Fruit fly (Drosophila melanogaster): ENCODE data around the gene Ugt36A1.

The Ugt36A1 gene

DNA sequence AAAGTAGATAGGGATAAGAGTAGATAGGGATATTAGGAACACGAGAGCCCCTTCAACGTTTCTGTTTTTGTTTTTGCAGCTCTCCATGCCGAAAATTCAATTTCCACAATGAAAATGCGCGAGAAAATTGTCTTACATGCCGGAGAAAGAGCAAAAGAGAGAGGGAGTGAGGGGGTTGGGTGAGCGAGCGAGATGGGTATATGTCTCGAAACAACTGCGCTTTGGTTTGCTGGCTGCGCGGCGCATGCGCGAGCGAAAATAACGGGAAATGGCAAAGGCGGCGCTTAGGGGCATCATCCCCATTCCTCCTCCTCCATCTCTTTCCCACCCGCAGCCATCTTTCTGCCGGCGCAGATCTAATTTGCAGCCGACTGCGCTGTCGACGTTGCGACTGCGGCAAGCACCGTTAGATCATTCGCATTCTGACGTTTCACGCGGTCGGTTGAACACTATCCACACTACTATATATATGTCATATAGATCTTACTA lies 43.5 kb downstream of the Ugt36A1 start, which contains the start of gene Drgx (continued):
- TF ChIP-seq Hr51 (GFP tag; optimal IDR thresholded peaks at IDR 0.05) = no peak
- no peak for TF ChIP-seq pho (GFP tag; optimal IDR thresholded peaks at IDR 0.05)
- TF ChIP-seq nerfin-2 (GFP tag; IDR thresholded peaks at IDR 0.05; ENCODE audit: partially characterized antibody) = peak; percentile 17; the same call in 1 of the 2 replicates
- TF ChIP-seq Antp (GFP tag; optimal IDR thresholded peaks at IDR 0.05) = no peak

DNA sequence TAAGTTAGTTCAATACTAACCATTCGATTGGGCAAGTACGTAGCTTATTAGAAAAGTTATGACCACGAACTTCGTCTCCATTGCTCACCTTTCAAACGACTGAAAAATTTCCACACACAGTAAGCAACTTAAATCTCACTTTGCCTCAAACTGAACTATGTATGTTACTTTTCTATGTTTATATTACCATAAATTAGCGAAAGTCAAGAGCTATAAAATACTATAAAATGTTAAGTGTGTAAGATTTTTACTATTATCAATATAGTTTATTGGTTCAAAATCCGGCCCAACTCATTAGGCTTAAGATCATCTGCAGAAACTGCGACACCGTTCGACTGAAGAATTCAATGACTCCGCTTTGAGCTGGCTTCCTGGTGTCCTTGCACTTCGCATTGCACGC lies 49.6 kb downstream of the Ugt36A1 start, which contains the start of gene Sfp24Ba:
Gene Sfp24Ba, minus strand, starts transcription at position 101 of the 400 bp plus-strand sequence.
- no peak for TF ChIP-seq CG13894 (tag; optimal IDR thresholded peaks at IDR 0.05)
- no peak for TF ChIP-seq unc-4 (GFP tag; IDR thresholded peaks at IDR 0.05; ENCODE audit: partially characterized antibody)
- no peak for TF ChIP-seq CG9876 (GFP tag; optimal IDR thresholded peaks at IDR 0.05)
- TF ChIP-seq CG14710 (tag; optimal IDR thresholded peaks at IDR 0.05) = no peak
- no peak for TF ChIP-seq CG11560 (tag; IDR thresholded peaks at IDR 0.05)
- no peak for TF ChIP-seq CG14050 (GFP tag; IDR thresholded peaks at IDR 0.05)
- no peak for TF ChIP-seq CG2875 (GFP tag; optimal IDR thresholded peaks at IDR 0.05)
- TF ChIP-seq CG10321 (GFP tag; IDR thresholded peaks at IDR 0.05) = no peak
- TF ChIP-seq so (GFP tag; IDR thresholded peaks at IDR 0.05) = no peak
- no peak for TF ChIP-seq ATbp (GFP tag; optimal IDR thresholded peaks at IDR 0.05)

DNA sequence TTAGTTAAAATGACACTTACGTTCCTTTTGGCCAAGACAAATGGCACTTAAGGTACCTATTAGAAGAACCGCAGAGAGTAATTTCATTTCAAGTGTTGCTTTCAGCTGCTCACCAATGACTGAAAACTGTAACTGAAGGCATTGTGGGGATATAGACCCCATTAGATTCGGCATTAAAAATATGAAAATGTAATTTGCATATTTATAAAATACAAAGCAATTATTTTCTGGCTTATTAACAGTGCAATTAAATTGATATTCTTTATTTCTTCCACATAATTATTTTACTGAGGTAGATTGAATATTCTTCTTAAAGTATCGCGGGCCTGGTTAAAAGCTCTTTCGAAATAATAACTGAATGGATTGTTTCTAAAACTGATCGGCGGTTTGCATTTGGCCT lies 50.1 kb downstream of the Ugt36A1 start, which contains the start of gene Sfp24Bd:
Gene Sfp24Bd, minus strand, starts transcription at position 101 of the 400 bp plus-strand sequence.
- no peak for TF ChIP-seq esg (GFP tag; conservative IDR thresholded peaks at IDR 0.05)
- no peak for TF ChIP-seq CG42726 (GFP tag; IDR thresholded peaks at IDR 0.05; ENCODE audit: partially characterized antibody)
- TF ChIP-seq Nf-YB (GFP tag; optimal IDR thresholded peaks at IDR 0.05) = no peak

DNA sequence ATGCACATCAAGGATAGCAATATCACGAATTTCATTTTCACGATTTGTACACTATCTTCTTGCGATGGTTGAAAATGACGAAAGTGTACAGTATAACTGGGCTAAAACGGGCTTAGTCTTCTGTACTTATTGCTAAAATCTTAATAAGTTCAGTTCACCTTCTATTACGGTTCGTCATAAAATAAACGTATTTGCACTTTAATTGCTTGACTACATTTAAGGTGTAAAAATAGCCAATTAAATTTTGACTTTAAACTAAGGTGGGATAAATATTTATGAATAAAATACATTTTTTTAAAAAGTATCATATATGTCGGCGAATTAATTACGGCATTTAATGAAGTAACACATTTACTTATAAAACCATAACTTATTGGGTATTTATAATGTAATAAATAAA lies 50.8 kb downstream of the Ugt36A1 start, which contains the start of gene Sfp24Bb:
Gene Sfp24Bb, minus strand, starts transcription at position 101 of the 400 bp plus-strand sequence.
- no peak for TF ChIP-seq CG42726 (GFP tag; IDR thresholded peaks at IDR 0.05; ENCODE audit: partially characterized antibody)
- no peak for TF ChIP-seq Oli (tag; optimal IDR thresholded peaks at IDR 0.05)
- no peak for TF ChIP-seq CG7963 (GFP tag; IDR thresholded peaks at IDR 0.05; ENCODE audit: partially characterized antibody)
- TF ChIP-seq CG9932 (GFP tag; IDR thresholded peaks at IDR 0.05) = no peak
- TF ChIP-seq Poxn (GFP tag; IDR thresholded peaks at IDR 0.05) = no peak
- TF ChIP-seq TFAM (GFP tag; optimal IDR thresholded peaks at IDR 0.05) = no peak
- TF ChIP-seq CG43689 (GFP tag; IDR thresholded peaks at IDR 0.05) = no peak
- TF ChIP-seq CG17802 (tag; optimal IDR thresholded peaks at IDR 0.05) = no peak
- TF ChIP-seq sr (GFP tag; IDR thresholded peaks at IDR 0.05) = no peak
- no peak for TF ChIP-seq CG16779 (GFP tag; IDR thresholded peaks at IDR 0.05)
- no peak for TF ChIP-seq dpn (GFP tag; optimal IDR thresholded peaks at IDR 0.05)
- TF ChIP-seq inv (GFP tag; IDR thresholded peaks at IDR 0.05; ENCODE audit: partially characterized antibody) = no peak
- no peak for TF ChIP-seq Abd-B (GFP tag; optimal IDR thresholded peaks at IDR 0.05)
- TF ChIP-seq CG12769 (tag; optimal IDR thresholded peaks at IDR 0.05) = no peak
- no peak for TF ChIP-seq slbo (GFP tag; IDR thresholded peaks at IDR 0.05)
- no peak for TF ChIP-seq lbe (GFP tag; optimal IDR thresholded peaks at IDR 0.05)
- TF ChIP-seq Hey (tag; optimal IDR thresholded peaks at IDR 0.05) = no peak
- TF ChIP-seq Ets97D (GFP tag; optimal IDR thresholded peaks at IDR 0.05) = no peak
- TF ChIP-seq CG16813 (GFP tag; IDR thresholded peaks at IDR 0.05; ENCODE audit: partially characterized antibody) = no peak
- TF ChIP-seq CG6272 (GFP tag; IDR thresholded peaks at IDR 0.05) = no peak
